Worm (Caenorhabditis elegans): Measurements from ENCODE around the gene acsd-1.

DNA sequence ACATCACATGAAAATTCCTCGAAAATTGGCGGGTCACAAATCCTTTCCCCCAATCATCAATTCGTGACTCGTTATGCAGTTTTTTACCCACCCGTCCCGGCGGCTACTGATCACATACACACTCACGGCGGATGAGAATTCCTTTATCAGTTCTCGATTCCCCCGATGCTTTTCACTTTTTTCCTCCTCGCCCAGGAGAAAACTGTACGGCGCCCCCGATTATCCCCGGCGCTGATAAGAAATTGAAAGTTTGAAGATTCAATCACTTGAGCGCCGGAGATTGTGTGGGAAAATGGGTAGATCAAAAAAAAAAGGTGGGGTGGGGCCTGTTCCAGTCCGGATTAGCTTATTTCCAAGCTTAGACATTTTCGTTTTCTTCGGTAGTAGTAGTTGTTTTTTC is 31.6 kb downstream of the acsd-1 start:
- TF ChIP-seq nhr-237 (tag; optimal IDR thresholded peaks at IDR 0.05) (no peak), mxl-2 (GFP tag; conservative IDR thresholded peaks at IDR 0.05) (no peak), unc-130 (GFP tag; optimal IDR thresholded peaks at IDR 0.05) (no peak), daf-12 (tag; optimal IDR thresholded peaks at IDR 0.05) (no peak)

Data from whole organism, L4 larva.